Worm (Caenorhabditis elegans) whole organism, young adult: ENCODE data around the gene myo-6.
A peak's percentile ranks its signal among the peaks of the same experiment; 100 is the strongest.

Experiments used
- C17E4.6 ChIP-seq: fragments of 200-800 bp; sonication (Bioruptor generic); IDR thresholded peaks from 2 replicates; pipeline ENCODE4 v1.3.6; 2022; ENCODE audit warnings: missing genetic modification reagents, missing genetic modification characterization, missing compliant biosample characterization
- F39B2.1 ChIP-seq: fragments of 200-800 bp; sonication (Bioruptor generic); IDR thresholded peaks from 2 replicates; pipeline ENCODE4 v1.3.6; 2022; ENCODE audit warnings: missing genetic modification reagents, missing genetic modification characterization, missing compliant biosample characterization
- T07F8.4 ChIP-seq: sonication (generic microtip); optimal IDR thresholded peaks from 2 replicates; lab custom pipeline; 2016; ENCODE audit warnings: mild to moderate bottlenecking, missing genetic modification characterization, moderate library complexity, missing compliant biosample characterization
- Y53G8AR.9 ChIP-seq: fragments of 200-800 bp; sonication (Bioruptor generic); conservative IDR thresholded peaks from 2 replicates; pipeline ENCODE4 v1.3.6; 2022; ENCODE audit warnings: missing genetic modification reagents, missing genetic modification characterization, missing compliant biosample characterization
- ama-1 ChIP-seq, 3 experiments: fragments of 150-350 bp in 1 of 3; sonication (generic microtip) in 2 of 3; optimal IDR thresholded peaks; 2 replicates each; lab custom pipeline; 2014 to 2018; ENCODE audit warnings: missing biosample characterization in 2 of 3, missing genetic modification characterization in 2 of 3, missing genetic modification reagents in 2 of 3
- aptf-2 ChIP-seq: fragments of 200-800 bp; sonication (Bioruptor generic); conservative IDR thresholded peaks from 2 replicates; pipeline ENCODE4 v1.3.6; 2022; ENCODE audit warnings: missing genetic modification reagents, missing genetic modification characterization, missing compliant biosample characterization
- athp-1 ChIP-seq: sonication (generic microtip); optimal IDR thresholded peaks from 2 replicates; lab custom pipeline; 2017; ENCODE audit warnings: mild to moderate bottlenecking, missing genetic modification characterization, missing compliant biosample characterization
- attf-3 ChIP-seq: fragments of 200-800 bp; sonication (Bioruptor generic); conservative IDR thresholded peaks from 2 replicates; pipeline ENCODE4 v1.3.6; 2022; ENCODE audit warnings: missing genetic modification reagents, missing genetic modification characterization, missing compliant biosample characterization
- bed-1 ChIP-seq: fragments of 200-800 bp; sonication (Bioruptor generic); IDR thresholded peaks from 2 replicates; pipeline ENCODE4 v1.3.6; 2022; ENCODE audit warnings: missing genetic modification reagents, missing genetic modification characterization, missing compliant biosample characterization
- ceh-100 ChIP-seq: fragments of 200-800 bp; sonication (Bioruptor generic); IDR thresholded peaks from 2 replicates; pipeline ENCODE4 v1.3.6; 2022; ENCODE audit warnings: missing genetic modification reagents, missing genetic modification characterization, missing compliant biosample characterization
- ceh-27 ChIP-seq: fragments of 200-800 bp; sonication (Bioruptor generic); optimal IDR thresholded peaks from 2 replicates; lab custom pipeline; 2018; ENCODE audit warnings: mild to moderate bottlenecking, missing genetic modification characterization, moderate library complexity, missing compliant biosample characterization
- ceh-91 ChIP-seq: fragments of 200-800 bp; sonication (Bioruptor generic); IDR thresholded peaks from 2 replicates; pipeline ENCODE4 v1.3.6; 2022; ENCODE audit warnings: missing genetic modification reagents, missing genetic modification characterization, missing compliant biosample characterization
- egl-18 ChIP-seq: fragments of 200-800 bp; sonication (Bioruptor generic); IDR thresholded peaks from 2 replicates; pipeline ENCODE4 v1.3.6; 2022; ENCODE audit warnings: missing genetic modification reagents, missing genetic modification characterization, missing compliant biosample characterization
- ets-4 ChIP-seq: fragments of 200-800 bp; sonication (Bioruptor generic); optimal IDR thresholded peaks from 2 replicates; lab custom pipeline; 2018; ENCODE audit warnings: mild to moderate bottlenecking, missing genetic modification characterization, missing compliant biosample characterization
- gei-17 ChIP-seq: fragments of 200-800 bp; sonication (Bioruptor generic); optimal IDR thresholded peaks from 2 replicates; lab custom pipeline; 2018; ENCODE audit warnings: mild to moderate bottlenecking, missing genetic modification characterization, missing compliant biosample characterization
- him-1 ChIP-seq: sonication (generic microtip); optimal IDR thresholded peaks from 2 replicates; lab custom pipeline; 2016; ENCODE audit warnings: missing genotype, missing genetic modification reagents, missing genetic modification characterization, missing compliant biosample characterization
- hlh-12 ChIP-seq: sonication (generic microtip); optimal IDR thresholded peaks from 2 replicates; lab custom pipeline; 2016; ENCODE audit warnings: missing genetic modification characterization, missing compliant biosample characterization
- hmg-1.2 ChIP-seq: fragments of 200-800 bp; sonication (Bioruptor generic); IDR thresholded peaks from 2 replicates; pipeline ENCODE4 v1.3.6; 2022; ENCODE audit warnings: missing genetic modification reagents, missing genetic modification characterization, missing compliant biosample characterization
- hmg-20 ChIP-seq: fragments of 200-800 bp; sonication (Bioruptor generic); IDR thresholded peaks from 2 replicates; pipeline ENCODE4 v1.3.6; 2022; ENCODE audit warnings: missing genetic modification reagents, missing genetic modification characterization, missing compliant biosample characterization
- hrde-1 ChIP-seq: sonication (generic microtip); optimal IDR thresholded peaks from 2 replicates; lab custom pipeline; 2016; ENCODE audit warnings: missing genetic modification characterization, mild to moderate bottlenecking, missing compliant biosample characterization, moderate library complexity, missing genotype, missing genetic modification reagents, borderline replicate concordance
- let-607 ChIP-seq, 2 experiments: fragments of 200-800 bp in 1 of 2; sonication (Bioruptor generic) in 1 of 2; sonication (generic microtip) in 1 of 2; optimal IDR thresholded peaks; 2 replicates each; lab custom pipeline; 2016 to 2018; ENCODE audit warnings: mild to moderate bottlenecking in 2 of 2, missing compliant biosample characterization in 2 of 2, missing genetic modification characterization in 2 of 2, moderate library complexity in 2 of 2, missing genotype in 1 of 2
- lin-40 ChIP-seq: sonication (generic microtip); optimal IDR thresholded peaks from 2 replicates; lab custom pipeline; 2016; ENCODE audit warnings: missing genetic modification characterization, mild to moderate bottlenecking, missing compliant biosample characterization, missing genotype, missing genetic modification reagents
- lir-1 ChIP-seq: fragments of 200-800 bp; sonication (Bioruptor generic); conservative IDR thresholded peaks from 2 replicates; pipeline ENCODE4 v1.3.6; 2022; ENCODE audit warnings: missing genetic modification reagents, missing genetic modification characterization, missing compliant biosample characterization
- lsy-27 ChIP-seq: sonication (generic microtip); optimal IDR thresholded peaks from 2 replicates; lab custom pipeline; 2017; ENCODE audit warnings: missing genetic modification characterization, mild to moderate bottlenecking, missing compliant biosample characterization, antibody characterized with exemption, missing genotype, borderline replicate concordance; ENCODE audit not compliant: insufficient read depth
- madf-6 ChIP-seq: fragments of 200-800 bp; sonication (Bioruptor generic); IDR thresholded peaks from 2 replicates; pipeline ENCODE4 v1.3.6; 2022; ENCODE audit warnings: missing genetic modification reagents, missing genetic modification characterization, missing compliant biosample characterization
- mxl-1 ChIP-seq: sonication (generic microtip); optimal IDR thresholded peaks from 2 replicates; lab custom pipeline; 2016; ENCODE audit warnings: missing genetic modification characterization, missing compliant biosample characterization
- nfya-2 ChIP-seq: fragments of 200-800 bp; sonication (Bioruptor generic); IDR thresholded peaks from 2 replicates; pipeline ENCODE4 v1.3.6; 2022; ENCODE audit warnings: missing genetic modification reagents, missing genetic modification characterization, missing compliant biosample characterization
- nfyb-1 ChIP-seq: fragments of 200-800 bp; sonication (Bioruptor generic); IDR thresholded peaks from 2 replicates; pipeline ENCODE4 v1.3.6; 2022; ENCODE audit warnings: missing genetic modification reagents, missing genetic modification characterization, missing compliant biosample characterization
- nhr-120 ChIP-seq: fragments of 200-800 bp; sonication (Bioruptor generic); IDR thresholded peaks from 2 replicates; pipeline ENCODE4 v1.3.6; 2022; ENCODE audit warnings: missing genetic modification characterization, missing compliant biosample characterization
- nhr-179 ChIP-seq: sonication (generic microtip); optimal IDR thresholded peaks from 2 replicates; lab custom pipeline; 2016; ENCODE audit warnings: mild to moderate bottlenecking, missing genetic modification characterization, missing compliant biosample characterization
- nhr-80 ChIP-seq: sonication (generic microtip); optimal IDR thresholded peaks from 2 replicates; lab custom pipeline; 2016; ENCODE audit warnings: missing genetic modification characterization, missing compliant biosample characterization
- pha-4 ChIP-seq: fragments of 150-350 bp; sonication (generic microtip); optimal IDR thresholded peaks from 2 replicates; lab custom pipeline; 2014; ENCODE audit warnings: missing biosample characterization, missing genetic modification reagents, missing genetic modification characterization
- rec-8 ChIP-seq, 2 experiments: sonication (generic microtip); optimal IDR thresholded peaks; 2 replicates each; lab custom pipeline; 2016; ENCODE audit warnings: mild to moderate bottlenecking in 2 of 2, missing genetic modification characterization in 2 of 2, missing genetic modification reagents in 2 of 2, missing genotype in 2 of 2, missing biosample characterization in 1 of 2, missing compliant biosample characterization in 1 of 2, moderate library complexity in 1 of 2
- snpc-1.1 ChIP-seq: sonication (generic microtip); optimal IDR thresholded peaks from 2 replicates; lab custom pipeline; 2017; ENCODE audit warnings: missing genetic modification characterization, mild to moderate bottlenecking, missing compliant biosample characterization, antibody characterized with exemption, moderate library complexity, missing genotype, missing genetic modification reagents; ENCODE audit not compliant: insufficient read depth
- snpc-4 ChIP-seq, 5 experiments: fragments of 150-350 bp in 1 of 5; sonication (generic microtip) in 4 of 5; optimal IDR thresholded peaks; 2 replicates each; lab custom pipeline; 2014 to 2018; ENCODE audit warnings: missing genetic modification characterization in 5 of 5, missing biosample characterization in 3 of 5, antibody characterized with exemption in 2 of 5, mild to moderate bottlenecking in 2 of 5, missing compliant biosample characterization in 2 of 5, missing genotype in 2 of 5, moderate library complexity in 2 of 5, missing genetic modification reagents in 1 of 5
- somi-1 ChIP-seq: fragments of 200-800 bp; sonication (Bioruptor generic); optimal IDR thresholded peaks from 2 replicates; lab custom pipeline; 2018; ENCODE audit warnings: mild to moderate bottlenecking, missing genetic modification characterization, missing compliant biosample characterization
- tbx-9 ChIP-seq: sonication (generic microtip); optimal IDR thresholded peaks from 2 replicates; lab custom pipeline; 2016; ENCODE audit warnings: borderline replicate concordance, missing genetic modification characterization, inconsistent platforms, missing compliant biosample characterization
- tlf-1 ChIP-seq: fragments of 200-800 bp; sonication (Bioruptor generic); optimal IDR thresholded peaks from 2 replicates; lab custom pipeline; 2018; ENCODE audit warnings: mild to moderate bottlenecking, missing genetic modification characterization, missing compliant biosample characterization
- unc-130 ChIP-seq: sonication (generic microtip); optimal IDR thresholded peaks from 2 replicates; lab custom pipeline; 2016; ENCODE audit warnings: missing genetic modification reagents, missing genetic modification characterization, missing compliant biosample characterization
- unc-62 ChIP-seq: fragments of 150-350 bp; optimal IDR thresholded peaks from 2 replicates; lab custom pipeline; 2014; ENCODE audit warnings: missing biosample characterization, missing genetic modification reagents, missing genetic modification characterization
- xnd-1 ChIP-seq: sonication (generic microtip); optimal IDR thresholded peaks from 2 replicates; lab custom pipeline; 2016; ENCODE audit warnings: missing genotype, missing genetic modification reagents, missing genetic modification characterization, missing compliant biosample characterization
- zfh-2 ChIP-seq: fragments of 200-800 bp; sonication (Bioruptor generic); conservative IDR thresholded peaks from 2 replicates; pipeline ENCODE4 v1.3.6; 2022; ENCODE audit warnings: missing genetic modification reagents, missing genetic modification characterization, missing compliant biosample characterization
- ztf-22 ChIP-seq: fragments of 200-800 bp; sonication (Bioruptor generic); optimal IDR thresholded peaks from 2 replicates; lab custom pipeline; 2018; ENCODE audit warnings: mild to moderate bottlenecking, missing genetic modification characterization, moderate library complexity, missing compliant biosample characterization
- ztf-26 ChIP-seq: sonication (generic microtip); optimal IDR thresholded peaks from 2 replicates; lab custom pipeline; 2017; ENCODE audit warnings: missing genetic modification characterization, missing compliant biosample characterization
- ztf-28 ChIP-seq: fragments of 200-800 bp; sonication (Bioruptor generic); IDR thresholded peaks from 2 replicates; pipeline ENCODE4 v1.3.6; 2022; ENCODE audit warnings: missing genetic modification reagents, missing genetic modification characterization, missing compliant biosample characterization
- ztf-6 ChIP-seq: fragments of 200-800 bp; sonication (Bioruptor generic); IDR thresholded peaks from 2 replicates; pipeline ENCODE4 v1.3.6; 2022; ENCODE audit warnings: missing genetic modification reagents, missing genetic modification characterization, missing compliant biosample characterization

Gene myo-6

DNA sequence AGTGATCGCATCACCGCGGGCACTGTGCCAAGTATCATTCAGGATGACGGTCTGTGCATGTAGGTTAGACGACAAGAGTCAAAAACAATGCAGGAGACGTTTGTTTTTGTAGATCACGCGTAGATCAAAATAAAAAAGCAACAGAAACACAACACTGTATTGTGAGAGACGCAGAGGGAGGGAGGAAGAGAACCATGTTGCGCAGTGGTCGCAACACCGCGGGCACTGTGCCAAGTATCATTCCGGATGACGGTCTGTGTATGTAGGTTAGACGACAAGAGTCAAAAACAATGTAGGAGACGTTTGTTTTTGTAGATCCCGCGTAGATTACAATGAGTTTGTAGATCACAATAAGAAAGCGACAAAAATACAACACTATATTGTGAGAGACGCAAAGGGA is 9.4 kb downstream of the myo-6 start (continued):
- TF ChIP-seq zfh-2 (GFP tag; lab: Robert Waterston, UW) (no peak), snpc-1.1 (no peak), lir-1 (GFP tag; lab: Robert Waterston, UW) (no peak), ztf-6 (GFP tag; lab: Robert Waterston, UW) (no peak), mxl-1 (no peak), rec-8 (tag; optimal IDR thresholded peaks at IDR 0.05; lab: Kevin White, UChicago) (no peak), hrde-1 (tag; lab: Kevin White, UChicago) (no peak), madf-6 (GFP tag; lab: Robert Waterston, UW) (peak; percentile 57), hmg-1.2 (GFP tag; lab: Robert Waterston, UW) (peak; percentile 59; the same call in 1 of the 2 replicates), nfya-2 (GFP tag; lab: Robert Waterston, UW) (no peak), unc-130 (no peak)

DNA sequence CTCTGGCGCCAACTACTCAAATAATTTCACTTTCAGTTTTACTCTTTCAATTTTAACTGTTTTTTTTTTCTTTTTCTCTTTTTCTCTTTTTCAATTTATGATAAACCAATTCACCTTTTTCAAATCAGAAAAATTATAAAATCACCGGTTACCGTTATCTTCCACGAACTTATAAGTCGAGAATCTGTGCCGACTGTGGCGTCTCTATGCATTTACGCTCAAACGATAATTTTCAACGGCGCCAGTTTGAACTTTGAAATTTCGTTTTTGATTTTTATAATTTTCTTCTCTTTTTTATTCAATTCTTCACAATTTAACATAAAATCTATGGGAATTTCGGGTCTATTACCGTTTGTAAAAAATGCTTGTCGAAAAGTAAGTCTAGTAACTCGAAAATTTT is 13.8 kb downstream of the myo-6 start, which contains the start of gene exo-1:
Gene exo-1, plus strand, starts transcription at position 101 of the 400 bp plus-strand sequence.
- TF ChIP-seq egl-18: no peak
- no peak for TF ChIP-seq F39B2.1
- no peak for TF ChIP-seq tlf-1 (GFP tag; lab: Kevin White, UChicago)
- no peak for TF ChIP-seq somi-1 (GFP tag; lab: Kevin White, UChicago)
- no peak for TF ChIP-seq nhr-120 (GFP tag; lab: Robert Waterston, UW)
- TF ChIP-seq xnd-1 (tag; lab: Kevin White, UChicago): no peak
- TF ChIP-seq ceh-27: peak; percentile 46
- TF ChIP-seq ama-1 (optimal IDR thresholded peaks at IDR 0.05; lab: Kevin White, UChicago): no peak
- no peak for TF ChIP-seq ama-1 (GFP tag; optimal IDR thresholded peaks at IDR 0.05; lab: Kevin White, UChicago)
- TF ChIP-seq unc-62: no peak
- 0 out of 2 replicates have a peak, but pooled peaks have one; percentile 20 for TF ChIP-seq attf-3 (GFP tag; lab: Robert Waterston, UW)
- no peak for TF ChIP-seq ztf-26
- TF ChIP-seq pha-4 (tag; lab: Kevin White, UChicago): no peak
- no peak for TF ChIP-seq tbx-9 (tag; lab: Kevin White, UChicago)
- no peak for TF ChIP-seq athp-1 (tag; lab: Kevin White, UChicago)
- TF ChIP-seq unc-130: peak; percentile 53
- TF ChIP-seq mxl-1: no peak
- TF ChIP-seq ztf-22: no peak
- no peak for TF ChIP-seq bed-1 (GFP tag; lab: Robert Waterston, UW)
- TF ChIP-seq Y53G8AR.9 (GFP tag; lab: Robert Waterston, UW): no peak
- TF ChIP-seq nhr-80 (tag; lab: Kevin White, UChicago): peak; percentile 36
- no peak for TF ChIP-seq aptf-2
- TF ChIP-seq him-1 (tag; lab: Kevin White, UChicago): peak; percentile 4
- no peak for TF ChIP-seq hlh-12 (tag; lab: Kevin White, UChicago)
- TF ChIP-seq snpc-4 (GFP tag; optimal IDR thresholded peaks at IDR 0.05; lab: Kevin White, UChicago): no peak
- TF ChIP-seq snpc-4 (tag; optimal IDR thresholded peaks at IDR 0.05; lab: Kevin White, UChicago): no peak
- TF ChIP-seq gei-17 (GFP tag; lab: Kevin White, UChicago): no peak
- TF ChIP-seq ets-4: no peak
- TF ChIP-seq T07F8.4 (tag; lab: Kevin White, UChicago): no peak
- TF ChIP-seq nhr-179: no peak
- no peak for TF ChIP-seq hmg-20
- TF ChIP-seq ztf-28 (GFP tag; lab: Robert Waterston, UW): no peak
- TF ChIP-seq let-607 (tag; optimal IDR thresholded peaks at IDR 0.05; lab: Kevin White, UChicago): no peak
- no peak for TF ChIP-seq lin-40
- TF ChIP-seq lsy-27: no peak
- TF ChIP-seq nfyb-1 (GFP tag; lab: Robert Waterston, UW): no peak
- TF ChIP-seq ceh-91 (GFP tag; lab: Robert Waterston, UW): peak; percentile 49
- TF ChIP-seq C17E4.6 (GFP tag; lab: Robert Waterston, UW): no peak
- TF ChIP-seq ceh-100: peak; percentile 95
